Fruit fly (Drosophila melanogaster): Measurements from ENCODE around the gene vilya.

Gene vilya

DNA sequence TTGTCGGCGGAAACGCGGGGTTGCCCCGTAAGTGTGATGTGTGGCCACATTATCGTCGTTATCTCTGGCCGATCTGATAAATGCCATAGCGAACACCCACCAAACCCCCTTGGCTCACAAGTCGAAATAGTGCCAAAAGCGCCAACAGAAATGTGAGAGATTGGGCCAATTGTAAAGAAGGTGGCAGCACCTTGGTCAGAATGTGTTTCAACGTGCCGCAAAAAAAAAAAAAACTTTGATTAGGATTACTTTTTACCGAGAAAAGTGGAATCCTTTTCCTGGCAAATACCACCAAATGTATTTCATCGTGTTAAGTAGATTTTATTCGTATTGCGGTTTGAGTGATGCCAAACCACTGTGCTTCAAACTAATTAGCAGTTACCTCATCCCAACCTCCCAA, 16.5 kb downstream of the vilya start (continued):
- TF ChIP-seq CG11456 (GFP tag; IDR thresholded peaks at IDR 0.05) = peak; percentile 90
- peak; percentile 80 for TF ChIP-seq CG1792 (GFP tag; optimal IDR thresholded peaks at IDR 0.05)
- TF ChIP-seq CG34376 (GFP tag; optimal IDR thresholded peaks at IDR 0.05) = no peak
- TF ChIP-seq YL-1 (GFP tag; optimal IDR thresholded peaks at IDR 0.05) = no peak
- peak; percentile 80 to 88 for TF ChIP-seq dpn (GFP tag; optimal IDR thresholded peaks at IDR 0.05)
- TF ChIP-seq chif (GFP tag; optimal IDR thresholded peaks at IDR 0.05) = peak; percentile 56 to 80
- peak; percentile 90 for TF ChIP-seq CG15269 (tag; optimal IDR thresholded peaks at IDR 0.05)
- TF ChIP-seq Camta (GFP tag; optimal IDR thresholded peaks at IDR 0.05) = peak; percentile 67
- TF ChIP-seq zfh2 (GFP tag; optimal IDR thresholded peaks at IDR 0.05) = peak; percentile 89
- TF ChIP-seq tna (GFP tag; IDR thresholded peaks at IDR 0.05; ENCODE audit: partially characterized antibody) = no peak
- TF ChIP-seq bbx (GFP tag; IDR thresholded peaks at IDR 0.05; ENCODE audit: partially characterized antibody) = no peak
- TF ChIP-seq Usf (GFP tag; optimal IDR thresholded peaks at IDR 0.05) = peak; percentile 49
- TF ChIP-seq Poxn (GFP tag; IDR thresholded peaks at IDR 0.05) = peak; percentile 72; the same call in 1 of the 2 replicates
- peak; percentile 84 for TF ChIP-seq gem (tag; optimal IDR thresholded peaks at IDR 0.05)
- peak; percentile 44 for TF ChIP-seq CG12942 (GFP tag; optimal IDR thresholded peaks at IDR 0.05)
- TF ChIP-seq ems (GFP tag; optimal IDR thresholded peaks at IDR 0.05) = peak; percentile 73
- TF ChIP-seq cwo (GFP tag; optimal IDR thresholded peaks at IDR 0.05) = peak; percentile 87
- TF ChIP-seq CG3281 (GFP tag; optimal IDR thresholded peaks at IDR 0.05) = peak; percentile 86
- peak; percentile 69; the same call in 1 of the 2 replicates for TF ChIP-seq toy (GFP tag; IDR thresholded peaks at IDR 0.05)
- TF ChIP-seq CG4282 (GFP tag; optimal IDR thresholded peaks at IDR 0.05) = peak; percentile 75
- TF ChIP-seq CG11560 (tag; IDR thresholded peaks at IDR 0.05) = peak; percentile 75
- TF ChIP-seq CG10209 (GFP tag; optimal IDR thresholded peaks at IDR 0.05) = peak; percentile 81
- peak; percentile 95 for TF ChIP-seq lab (GFP tag; optimal IDR thresholded peaks at IDR 0.05)
- TF ChIP-seq knrl (GFP tag; IDR thresholded peaks at IDR 0.05; ENCODE audit: partially characterized antibody) = no peak
- TF ChIP-seq CG17802 (tag; optimal IDR thresholded peaks at IDR 0.05) = no peak
- TF ChIP-seq CG2678 (tag; optimal IDR thresholded peaks at IDR 0.05) = peak; percentile 86
- TF ChIP-seq so (GFP tag; IDR thresholded peaks at IDR 0.05) = peak; percentile 85
- no peak for TF ChIP-seq amos (GFP tag; IDR thresholded peaks at IDR 0.05; ENCODE audit: partially characterized antibody)
- TF ChIP-seq vnd (GFP tag; IDR thresholded peaks at IDR 0.05; ENCODE audit: partially characterized antibody) = no peak
- peak; percentile 59; the same call in 1 of the 2 replicates for TF ChIP-seq CG8765 (GFP tag; IDR thresholded peaks at IDR 0.05)
- peak; percentile 54 for TF ChIP-seq CG8089 (GFP tag; optimal IDR thresholded peaks at IDR 0.05)
- TF ChIP-seq al (GFP tag; IDR thresholded peaks at IDR 0.05) = peak; percentile 86
- peak; percentile 85 for TF ChIP-seq Oaz (GFP tag; IDR thresholded peaks at IDR 0.05)
- TF ChIP-seq fd96Cb (tag; optimal IDR thresholded peaks at IDR 0.05) = peak; percentile 45
- TF ChIP-seq grau (tag; optimal IDR thresholded peaks at IDR 0.05) = peak; percentile 73
- TF ChIP-seq CG6854 (GFP tag; optimal IDR thresholded peaks at IDR 0.05) = peak; percentile 53
- peak; percentile 86 for TF ChIP-seq Fer1 (GFP tag; optimal IDR thresholded peaks at IDR 0.05)
- TF ChIP-seq ab (GFP tag; optimal IDR thresholded peaks at IDR 0.05) = peak; percentile 64
- TF ChIP-seq CG3065 (GFP tag; optimal IDR thresholded peaks at IDR 0.05) = peak; percentile 24
- peak; percentile 83 for TF ChIP-seq stc (GFP tag; IDR thresholded peaks at IDR 0.05)
- peak; percentile 88 for TF ChIP-seq CG11695 (GFP tag; IDR thresholded peaks at IDR 0.05)
- TF ChIP-seq fru (optimal IDR thresholded peaks at IDR 0.05) = no peak
- TF ChIP-seq CG2712 (tag; optimal IDR thresholded peaks at IDR 0.05) = peak; percentile 32
- peak; percentile 4 for TF ChIP-seq salm (tag; optimal IDR thresholded peaks at IDR 0.05)
- no peak for TF ChIP-seq h (optimal IDR thresholded peaks at IDR 0.05)
- TF ChIP-seq CG34224 (GFP tag; IDR thresholded peaks at IDR 0.05; ENCODE audit: partially characterized antibody) = no peak
- peak; percentile 94 for TF ChIP-seq CG14441 (GFP tag; IDR thresholded peaks at IDR 0.05)
- peak; percentile 79 for TF ChIP-seq Rx (GFP tag; IDR thresholded peaks at IDR 0.05)
- TF ChIP-seq row (GFP tag; IDR thresholded peaks at IDR 0.05) = peak; percentile 93
- TF ChIP-seq hkb (optimal IDR thresholded peaks at IDR 0.05) = no peak
- TF ChIP-seq hkb (GFP tag; IDR thresholded peaks at IDR 0.05) = peak; percentile 88
- TF ChIP-seq CG11093 (GFP tag; IDR thresholded peaks at IDR 0.05) = peak; percentile 77; the same call in 2 of the 3 replicates
